Fruit fly (Drosophila melanogaster) Kc167 (cell line): ENCODE measurements around the gene Ubi-p5E.

Experiments used
- Myc ChIP-seq: fragments of >200 bp; optimal IDR thresholded peaks from 2 replicates; lab custom pipeline; 2017; ENCODE audit warnings: missing external identifiers
- Sin3A ChIP-seq: fragments of >200 bp; optimal IDR thresholded peaks from 2 replicates; lab custom pipeline; 2018; ENCODE audit warnings: missing external identifiers
- h ChIP-seq: fragments of >200 bp; optimal IDR thresholded peaks from 3 replicates; lab custom pipeline; 2018; ENCODE audit warnings: missing external identifiers
- insv ChIP-seq: fragments of >200 bp; optimal IDR thresholded peaks from 3 replicates; lab custom pipeline; 2018; ENCODE audit warnings: missing external identifiers
- psq ChIP-seq: fragments of >200 bp; optimal IDR thresholded peaks from 2 replicates; lab custom pipeline; 2017; ENCODE audit warnings: missing external identifiers
- ttk ChIP-seq: sonication (Bioruptor generic); optimal IDR thresholded peaks from 2 replicates; lab custom pipeline; 2017; ENCODE audit warnings: missing external identifiers

DNA sequence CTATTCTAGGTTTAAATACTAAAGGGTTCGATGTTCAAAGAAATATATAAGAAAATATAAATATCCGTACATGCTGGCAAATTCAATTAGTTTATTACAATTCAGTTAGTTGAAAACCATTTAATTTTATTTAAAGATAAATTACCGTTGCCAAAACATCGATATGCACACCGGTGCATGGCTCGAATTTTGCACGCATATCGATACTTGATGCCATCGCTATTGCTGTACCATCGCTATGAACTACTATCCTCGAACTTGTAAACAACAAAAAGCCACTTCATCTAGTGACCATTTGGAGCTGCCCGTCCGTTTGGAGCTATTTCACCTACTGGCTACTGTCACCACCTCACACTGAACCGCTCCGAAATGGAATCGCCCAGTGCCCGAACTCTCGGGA is 18.5 kb downstream of the Ubi-p5E start, which contains the start of gene Josd:
- TF ChIP-seq Sin3A (lab: Kevin White, UChicago) (no peak), psq (no peak), h (lab: Kevin White, UChicago) (no peak), Myc (no peak), insv (no peak), ttk (lab: Kevin White, UChicago) (no peak)
